Worm (Caenorhabditis elegans): ENCODE results near the gene srh-30.

srh-30 gene

ce11 chrV:6769440-6769839 lies 2.1 kb downstream of the srh-30 start:
- TF ChIP-seq hlh-30 (tag; optimal IDR thresholded peaks at IDR 0.05; ENCODE audit: insufficient read depth) (no peak), ceh-48 (tag; optimal IDR thresholded peaks at IDR 0.05) (no peak), hlh-6 (tag; optimal IDR thresholded peaks at IDR 0.05) (no peak), odd-2 (tag; optimal IDR thresholded peaks at IDR 0.05) (no peak), pros-1 (tag; optimal IDR thresholded peaks at IDR 0.05) (no peak), unc-55 (GFP tag; optimal IDR thresholded peaks at IDR 0.05) (no peak), Y22D7AL.16 (tag; optimal IDR thresholded peaks at IDR 0.05) (no peak), nhr-232 (tag; optimal IDR thresholded peaks at IDR 0.05) (no peak), pqm-1 (tag; optimal IDR thresholded peaks at IDR 0.05) (no peak), dve-1 (tag; optimal IDR thresholded peaks at IDR 0.05) (no peak), hlh-13 (GFP tag; optimal IDR thresholded peaks at IDR 0.05) (no peak), ceh-34 (tag; optimal IDR thresholded peaks at IDR 0.05) (no peak)

ce11 chrV:6768452-6768929 lies 3.1 kb downstream of the srh-30 start, which contains the start of the genes T25F10.1 and clik-1:
Gene T25F10.1, plus strand, starts transcription at chrV:6768502.
Gene clik-1, minus strand, starts transcription at chrV:6768732.
- TF ChIP-seq ceh-18 (tag; optimal IDR thresholded peaks at IDR 0.05) (peak; percentile 89), ets-4 (tag; optimal IDR thresholded peaks at IDR 0.05) (no peak), rnt-1 (tag; optimal IDR thresholded peaks at IDR 0.05) (peak; percentile 65), unc-55 (GFP tag; optimal IDR thresholded peaks at IDR 0.05) (peak; percentile 7), lim-6 (tag; optimal IDR thresholded peaks at IDR 0.05) (no peak), madf-2 (tag; optimal IDR thresholded peaks at IDR 0.05) (no peak), F13H6.1 (tag; optimal IDR thresholded peaks at IDR 0.05) (peak; percentile 19), Y22D7AL.16 (tag; optimal IDR thresholded peaks at IDR 0.05) (no peak), ceh-34 (tag; optimal IDR thresholded peaks at IDR 0.05) (peak; percentile 41), pag-3 (tag; optimal IDR thresholded peaks at IDR 0.05; ENCODE audit: borderline replicate concordance) (no peak), ceh-31 (tag; optimal IDR thresholded peaks at IDR 0.05) (no peak), dve-1 (tag; optimal IDR thresholded peaks at IDR 0.05) (no peak), pqm-1 (tag; optimal IDR thresholded peaks at IDR 0.05) (no peak), hlh-30 (tag; optimal IDR thresholded peaks at IDR 0.05; ENCODE audit: insufficient read depth) (no peak)

ce11 chrV:6767576-6767975 lies 4.0 kb downstream of the srh-30 start:
- TF ChIP-seq K02D7.2 (tag; optimal IDR thresholded peaks at IDR 0.05), result no peak
- TF ChIP-seq ama-1 (optimal IDR thresholded peaks at IDR 0.05), result no peak
- TF ChIP-seq nhr-11 (tag; optimal IDR thresholded peaks at IDR 0.05), result no peak
- TF ChIP-seq ceh-14 (tag; optimal IDR thresholded peaks at IDR 0.05), result no peak
- no peak for TF ChIP-seq rnt-1 (tag; optimal IDR thresholded peaks at IDR 0.05)
- no peak for TF ChIP-seq ceh-9 (tag; optimal IDR thresholded peaks at IDR 0.05)
- TF ChIP-seq C08G9.2 (tag; optimal IDR thresholded peaks at IDR 0.05), result no peak
- no peak for TF ChIP-seq hlh-15 (tag; optimal IDR thresholded peaks at IDR 0.05)
- TF ChIP-seq ceh-31 (tag; optimal IDR thresholded peaks at IDR 0.05), result no peak
- no peak for TF ChIP-seq dve-1 (tag; optimal IDR thresholded peaks at IDR 0.05)
- TF ChIP-seq hlh-8 (tag; optimal IDR thresholded peaks at IDR 0.05), result no peak
- TF ChIP-seq sox-4 (tag; optimal IDR thresholded peaks at IDR 0.05), result no peak
- TF ChIP-seq pat-9 (tag; optimal IDR thresholded peaks at IDR 0.05), result no peak
- TF ChIP-seq che-1 (tag; optimal IDR thresholded peaks at IDR 0.05), result no peak
- TF ChIP-seq ceh-19 (GFP tag; optimal IDR thresholded peaks at IDR 0.05), result no peak
- no peak for TF ChIP-seq tbx-2 (tag; optimal IDR thresholded peaks at IDR 0.05)
- TF ChIP-seq unc-55 (GFP tag; optimal IDR thresholded peaks at IDR 0.05), result no peak

- TF ChIP-seq pat-9 (tag; optimal IDR thresholded peaks at IDR 0.05), result no peak
- TF ChIP-seq Y22D7AL.16 (tag; optimal IDR thresholded peaks at IDR 0.05), result no peak
- TF ChIP-seq hlh-6 (tag; optimal IDR thresholded peaks at IDR 0.05), result no peak
- TF ChIP-seq ceh-30 (tag; optimal IDR thresholded peaks at IDR 0.05), result no peak
- TF ChIP-seq pag-3 (tag; optimal IDR thresholded peaks at IDR 0.05; ENCODE audit: borderline replicate concordance), result no peak
- TF ChIP-seq pqm-1 (tag; optimal IDR thresholded peaks at IDR 0.05), result no peak
- TF ChIP-seq C08G9.2 (tag; optimal IDR thresholded peaks at IDR 0.05), result no peak
- TF ChIP-seq ceh-31 (tag; optimal IDR thresholded peaks at IDR 0.05), result no peak
- TF ChIP-seq lin-11 (tag; optimal IDR thresholded peaks at IDR 0.05), result no peak
- TF ChIP-seq unc-55 (GFP tag; optimal IDR thresholded peaks at IDR 0.05), result no peak
- TF ChIP-seq K09A11.1 (tag; optimal IDR thresholded peaks at IDR 0.05; ENCODE audit: insufficient read depth), result no peak
These were observed 6.6 kb downstream of the srh-30 start, which contains the start of gene bbs-8 for ce11 chrV:6764972-6765371. Gene bbs-8, minus strand, starts transcription at chrV:6765072.

Data from whole organism, late embryonic.